Fruit fly (Drosophila melanogaster) whole organism, pupa: ENCODE measurements around the gene CG1677.

Source experiments
- CG14655 ChIP-seq: fragments of 200-800 bp; sonication (Bioruptor generic); optimal IDR thresholded peaks from 3 replicates; lab custom pipeline; 2017; ENCODE audit warnings: mild to moderate bottlenecking, missing biosample characterization, missing genetic modification reagents, missing genetic modification characterization
- CG9948 ChIP-seq: fragments of 200-800 bp; sonication (Bioruptor generic); optimal IDR thresholded peaks from 2 replicates; lab custom pipeline; 2018; ENCODE audit warnings: missing biosample characterization, mild to moderate bottlenecking, missing genetic modification characterization, moderate library complexity
- EcR ChIP-seq: fragments of 200-800 bp; sonication (Bioruptor generic); optimal IDR thresholded peaks from 3 replicates; lab custom pipeline; 2019; ENCODE audit warnings: missing biosample characterization, missing genetic modification characterization, mild to moderate bottlenecking, moderate library complexity, missing genetic modification reagents
- Pif1A ChIP-seq: fragments of 200-800 bp; sonication (Bioruptor generic); optimal IDR thresholded peaks from 3 replicates; lab custom pipeline; 2016; ENCODE audit warnings: missing biosample characterization, missing genetic modification characterization
- Pif1B ChIP-seq: fragments of 200-800 bp; sonication (Bioruptor generic); optimal IDR thresholded peaks from 3 replicates; lab custom pipeline; 2016; ENCODE audit warnings: missing biosample characterization, missing genetic modification characterization
- Snoo ChIP-seq: fragments of 200-800 bp; sonication (Bioruptor generic); optimal IDR thresholded peaks from 3 replicates; lab custom pipeline; 2017; ENCODE audit warnings: missing biosample characterization, mild to moderate bottlenecking, missing genetic modification characterization, inconsistent platforms
- fd96Ca ChIP-seq: fragments of 200-800 bp; sonication (Bioruptor generic); IDR thresholded peaks from 3 replicates; pipeline ENCODE4 v1.3.6; 2022; ENCODE audit warnings: missing biosample characterization, missing genetic modification characterization
- gl ChIP-seq: fragments of 200-800 bp; sonication (Bioruptor generic); optimal IDR thresholded peaks from 2 replicates; lab custom pipeline; 2018; ENCODE audit warnings: missing biosample characterization, mild to moderate bottlenecking, missing genetic modification characterization
- rn ChIP-seq: fragments of 200-800 bp; sonication (Bioruptor generic); IDR thresholded peaks from 2 replicates; pipeline ENCODE4 v1.3.6; 2022; ENCODE audit warnings: missing biosample characterization, missing genetic modification characterization

- TF ChIP-seq EcR = no peak
- TF ChIP-seq CG14655 = no peak
- no peak for TF ChIP-seq gl
- no peak for TF ChIP-seq fd96Ca (GFP tag; lab: Robert Waterston, UW)
- no peak for TF ChIP-seq Pif1A
- TF ChIP-seq CG9948 (tag; lab: Kevin White, UChicago) = no peak
- TF ChIP-seq Pif1B (GFP tag; lab: Kevin White, UChicago) = no peak
- no peak for TF ChIP-seq rn
- TF ChIP-seq Snoo (tag; lab: Kevin White, UChicago) = no peak
Observed at dm6 chrX:7349963-7350362, 55.6 kb downstream of the CG1677 start.
